Worm (Caenorhabditis elegans): ENCODE measurements around the gene acs-18.

The acs-18 gene

DNA sequence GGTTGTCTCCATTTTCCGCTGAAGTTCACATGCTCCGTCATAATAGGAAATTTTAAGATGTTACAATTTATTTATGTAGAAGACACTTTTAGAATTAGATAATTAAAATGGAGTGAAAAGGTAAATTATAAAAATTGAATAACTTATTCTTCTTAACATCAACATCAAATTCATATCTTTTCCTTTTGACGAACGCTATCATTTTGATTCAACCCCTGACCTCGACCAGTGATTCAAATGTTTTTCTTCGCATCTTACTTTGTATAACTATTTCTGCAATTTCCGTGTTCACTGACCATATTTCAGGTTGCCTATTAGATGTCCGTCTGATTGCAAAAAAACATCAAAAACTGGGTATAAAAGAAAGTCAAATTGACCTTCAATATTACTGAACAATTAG, 36.5 kb downstream of the acs-18 start, which contains the start of gene Y43C5A.7:
Gene Y43C5A.7 (plus strand): TSS at position 301 of the 400 bp plus-strand sequence.
- no peak for TF ChIP-seq tbx-37 (GFP tag; conservative IDR thresholded peaks at IDR 0.05)
- TF ChIP-seq tbx-11 (GFP tag; IDR thresholded peaks at IDR 0.05) = no peak
- no peak for TF ChIP-seq tra-4 (tag; optimal IDR thresholded peaks at IDR 0.05)
- no peak for TF ChIP-seq B0310.2 (tag; optimal IDR thresholded peaks at IDR 0.05)
- no peak for TF ChIP-seq scrt-1 (GFP tag; IDR thresholded peaks at IDR 0.05)
- no peak for TF ChIP-seq pes-1 (GFP tag; IDR thresholded peaks at IDR 0.05)
- TF ChIP-seq flt-1 (GFP tag; IDR thresholded peaks at IDR 0.05) = no peak
- no peak for TF ChIP-seq hmbx-1 (tag; optimal IDR thresholded peaks at IDR 0.05)
- TF ChIP-seq ceh-13 (GFP tag; optimal IDR thresholded peaks at IDR 0.05) = no peak
- TF ChIP-seq F13C5.2 (tag; optimal IDR thresholded peaks at IDR 0.05) = no peak
- no peak for TF ChIP-seq ets-7 (tag; optimal IDR thresholded peaks at IDR 0.05)
- no peak for TF ChIP-seq ceh-36 (tag; optimal IDR thresholded peaks at IDR 0.05)
- no peak for TF ChIP-seq hnd-1 (tag; optimal IDR thresholded peaks at IDR 0.05)
- no peak for TF ChIP-seq sea-1 (GFP tag; conservative IDR thresholded peaks at IDR 0.05)
- TF ChIP-seq aly-1 (tag; optimal IDR thresholded peaks at IDR 0.05) = no peak

DNA sequence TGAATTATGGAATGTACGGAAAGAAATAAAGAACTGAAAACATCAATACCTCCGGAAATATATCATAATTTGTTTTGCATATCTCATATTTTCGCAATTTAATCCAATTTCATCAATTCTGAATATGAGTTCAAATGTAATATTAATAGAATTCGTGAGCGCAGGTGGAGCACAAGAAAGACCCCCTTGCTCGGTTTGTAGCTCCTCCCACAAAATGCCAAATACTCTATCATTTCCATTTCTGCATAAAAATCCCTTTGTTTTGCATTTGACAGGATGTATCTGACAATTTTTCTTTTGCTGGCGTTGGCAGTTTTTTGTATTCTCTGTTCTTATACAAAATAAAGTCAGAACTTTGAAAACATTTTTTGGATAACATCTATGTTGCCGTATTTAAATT, 38.4 kb downstream of the acs-18 start:
- no peak for TF ChIP-seq hnd-1 (tag; optimal IDR thresholded peaks at IDR 0.05)
- TF ChIP-seq tbx-11 (GFP tag; IDR thresholded peaks at IDR 0.05) = no peak
- no peak for TF ChIP-seq hmg-4 (GFP tag; optimal IDR thresholded peaks at IDR 0.05)
- TF ChIP-seq pes-1 (GFP tag; IDR thresholded peaks at IDR 0.05) = no peak
- no peak for TF ChIP-seq hmbx-1 (tag; optimal IDR thresholded peaks at IDR 0.05)
- TF ChIP-seq ama-1 (optimal IDR thresholded peaks at IDR 0.05) = no peak
- no peak for TF ChIP-seq aly-1 (tag; optimal IDR thresholded peaks at IDR 0.05)
- TF ChIP-seq tbx-37 (GFP tag; conservative IDR thresholded peaks at IDR 0.05) = no peak
- TF ChIP-seq ceh-13 (GFP tag; optimal IDR thresholded peaks at IDR 0.05) = no peak
- TF ChIP-seq B0310.2 (tag; optimal IDR thresholded peaks at IDR 0.05) = no peak
- no peak for TF ChIP-seq F13C5.2 (tag; optimal IDR thresholded peaks at IDR 0.05)
- TF ChIP-seq scrt-1 (GFP tag; IDR thresholded peaks at IDR 0.05) = no peak
- TF ChIP-seq ceh-36 (tag; optimal IDR thresholded peaks at IDR 0.05) = no peak
- no peak for TF ChIP-seq ets-7 (tag; optimal IDR thresholded peaks at IDR 0.05)
- TF ChIP-seq sea-1 (GFP tag; conservative IDR thresholded peaks at IDR 0.05) = no peak
- no peak for TF ChIP-seq tra-4 (tag; optimal IDR thresholded peaks at IDR 0.05)

DNA sequence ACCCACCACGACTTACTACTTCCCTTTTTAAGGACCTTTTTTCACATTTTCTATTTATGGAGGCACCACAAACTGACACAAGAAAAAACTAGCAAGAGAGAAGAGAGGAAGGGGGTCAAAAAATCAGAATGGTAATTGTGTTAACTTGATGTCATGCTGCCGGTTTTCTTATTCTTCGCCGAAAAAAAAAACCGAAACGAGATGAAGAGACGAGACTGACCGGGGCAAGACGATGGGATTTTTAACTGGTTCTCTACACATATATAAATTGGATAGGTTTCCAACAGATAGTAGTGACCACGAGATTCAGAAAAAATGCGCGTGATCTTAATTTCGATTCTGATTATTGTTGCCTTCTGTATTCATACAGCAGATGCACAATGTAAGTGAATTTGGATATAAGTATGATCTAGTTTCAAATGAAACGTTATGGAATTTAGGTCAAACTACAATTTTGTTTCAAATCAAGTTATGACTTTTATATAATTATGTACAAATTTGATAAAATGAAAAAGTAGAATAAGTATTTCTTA, 39.6 kb downstream of the acs-18 start, which contains the start of gene Y43C5A.3:
Gene Y43C5A.3 (plus strand): TSS at position 256 of the 533 bp plus-strand sequence.
- TF ChIP-seq hmbx-1 (tag; optimal IDR thresholded peaks at IDR 0.05) (no peak), tra-4 (tag; optimal IDR thresholded peaks at IDR 0.05) (no peak), F13C5.2 (tag; optimal IDR thresholded peaks at IDR 0.05) (no peak), ets-7 (tag; optimal IDR thresholded peaks at IDR 0.05) (no peak), hnd-1 (tag; optimal IDR thresholded peaks at IDR 0.05) (no peak), pes-1 (GFP tag; IDR thresholded peaks at IDR 0.05) (no peak), sea-1 (GFP tag; conservative IDR thresholded peaks at IDR 0.05) (no peak), ceh-13 (GFP tag; optimal IDR thresholded peaks at IDR 0.05) (no peak)

DNA sequence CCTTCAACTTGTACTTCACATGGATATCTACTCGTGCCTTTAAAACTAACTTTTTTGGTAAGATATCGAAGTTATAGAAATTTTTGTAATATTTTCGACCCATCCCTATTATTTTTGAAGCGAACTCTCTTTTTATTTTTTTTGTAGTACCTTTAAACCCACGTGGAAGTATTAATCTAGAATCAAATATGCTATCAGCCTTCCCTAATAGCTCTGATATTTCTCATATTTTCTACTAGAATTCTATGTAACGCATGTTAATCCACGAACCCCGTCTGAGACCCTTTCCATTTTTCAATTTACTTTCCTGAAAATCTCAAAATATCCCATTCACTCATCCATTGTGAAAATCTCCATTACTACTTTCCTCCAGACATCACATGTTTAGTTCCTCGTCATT, 40.1 kb downstream of the acs-18 start:
- TF ChIP-seq ceh-13 (GFP tag; optimal IDR thresholded peaks at IDR 0.05) (no peak), ets-7 (tag; optimal IDR thresholded peaks at IDR 0.05) (no peak), tbx-11 (GFP tag; IDR thresholded peaks at IDR 0.05) (no peak), ama-1 (optimal IDR thresholded peaks at IDR 0.05) (no peak), scrt-1 (GFP tag; IDR thresholded peaks at IDR 0.05) (no peak), tra-4 (tag; optimal IDR thresholded peaks at IDR 0.05) (no peak), hmg-4 (GFP tag; optimal IDR thresholded peaks at IDR 0.05) (no peak), pes-1 (GFP tag; IDR thresholded peaks at IDR 0.05) (no peak), sea-1 (GFP tag; conservative IDR thresholded peaks at IDR 0.05) (no peak), tbx-37 (GFP tag; conservative IDR thresholded peaks at IDR 0.05) (no peak), F13C5.2 (tag; optimal IDR thresholded peaks at IDR 0.05) (no peak), flt-1 (GFP tag; IDR thresholded peaks at IDR 0.05) (no peak), hnd-1 (tag; optimal IDR thresholded peaks at IDR 0.05) (no peak), aly-1 (tag; optimal IDR thresholded peaks at IDR 0.05) (no peak), hmbx-1 (tag; optimal IDR thresholded peaks at IDR 0.05) (no peak), B0310.2 (tag; optimal IDR thresholded peaks at IDR 0.05) (no peak), ceh-36 (tag; optimal IDR thresholded peaks at IDR 0.05) (no peak)

DNA sequence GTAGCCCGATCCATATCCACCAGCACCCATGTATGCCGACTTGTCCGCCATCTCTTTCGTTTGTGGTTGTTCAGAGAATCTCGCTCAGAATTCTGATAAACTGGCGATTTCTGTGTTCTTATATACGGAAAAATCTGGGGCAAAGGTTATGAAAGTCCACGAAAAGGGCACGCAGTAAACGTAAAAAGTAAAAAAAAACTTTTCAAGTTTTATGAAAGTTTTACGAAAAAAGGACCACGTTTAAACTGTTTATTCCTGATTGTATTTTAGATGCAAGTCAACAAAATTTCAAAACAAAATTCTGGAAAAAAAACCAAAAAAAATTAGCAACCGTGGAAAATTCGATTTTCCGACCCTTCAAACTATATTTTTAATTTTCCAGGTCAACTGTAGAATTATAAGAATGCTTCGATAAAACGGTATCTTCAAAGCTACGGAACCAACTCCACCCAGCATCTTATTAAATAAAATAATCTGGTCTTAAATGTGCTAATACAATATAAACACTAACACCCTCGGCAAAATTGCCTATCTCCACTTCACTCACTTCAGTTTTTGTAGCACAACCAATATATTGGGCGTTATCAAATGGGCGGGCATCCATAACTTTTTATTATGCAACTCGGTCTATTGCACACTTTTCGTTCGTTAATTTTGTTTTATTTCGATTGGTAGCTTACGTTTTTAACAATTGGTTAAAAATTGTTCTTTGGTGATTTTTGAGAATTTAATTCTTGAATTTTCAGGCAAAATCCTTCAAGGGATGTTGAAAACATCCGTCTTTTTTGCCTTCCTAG, 44.1 kb downstream of the acs-18 start, which contains the start of the genes nspd-7 and Y43C5A.2:
Gene nspd-7 (minus strand): TSS at position 51 of the 797 bp plus-strand sequence.
Gene Y43C5A.2 (plus strand): TSS at position 747 of the 797 bp plus-strand sequence.
- TF ChIP-seq aly-1 (tag; optimal IDR thresholded peaks at IDR 0.05) = no peak
- TF ChIP-seq tbx-11 (GFP tag; IDR thresholded peaks at IDR 0.05) = no peak
- no peak for TF ChIP-seq flt-1 (GFP tag; IDR thresholded peaks at IDR 0.05)
- no peak for TF ChIP-seq hmg-4 (GFP tag; optimal IDR thresholded peaks at IDR 0.05)
- no peak for TF ChIP-seq scrt-1 (GFP tag; IDR thresholded peaks at IDR 0.05)
- no peak for TF ChIP-seq ceh-13 (GFP tag; optimal IDR thresholded peaks at IDR 0.05)
- TF ChIP-seq ets-7 (tag; optimal IDR thresholded peaks at IDR 0.05) = no peak
- no peak for TF ChIP-seq ceh-36 (tag; optimal IDR thresholded peaks at IDR 0.05)
- no peak for TF ChIP-seq pes-1 (GFP tag; IDR thresholded peaks at IDR 0.05)
- no peak for TF ChIP-seq tbx-37 (GFP tag; conservative IDR thresholded peaks at IDR 0.05)

DNA sequence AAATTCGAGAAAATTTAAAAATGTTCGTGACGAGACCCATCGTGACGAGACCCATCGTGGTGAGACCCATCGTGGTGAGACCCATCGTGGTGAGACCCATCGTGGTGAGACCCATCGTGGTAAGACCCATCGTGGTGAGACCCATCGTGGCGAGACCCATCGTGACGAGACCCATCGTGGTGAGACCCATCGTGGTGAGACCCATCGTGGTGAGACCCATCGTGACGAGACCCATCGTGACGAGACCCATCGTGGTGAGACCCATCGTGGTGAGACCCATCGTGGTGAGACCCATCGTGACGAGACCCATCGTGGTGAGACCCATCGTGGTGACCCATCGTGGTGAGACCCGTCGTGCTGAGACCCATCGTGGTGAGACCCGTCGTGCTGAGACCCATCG, 50.6 kb downstream of the acs-18 start:
- TF ChIP-seq flt-1 (GFP tag; IDR thresholded peaks at IDR 0.05) = 0 out of 2 replicates have a peak, but pooled peaks have one; percentile 27

DNA sequence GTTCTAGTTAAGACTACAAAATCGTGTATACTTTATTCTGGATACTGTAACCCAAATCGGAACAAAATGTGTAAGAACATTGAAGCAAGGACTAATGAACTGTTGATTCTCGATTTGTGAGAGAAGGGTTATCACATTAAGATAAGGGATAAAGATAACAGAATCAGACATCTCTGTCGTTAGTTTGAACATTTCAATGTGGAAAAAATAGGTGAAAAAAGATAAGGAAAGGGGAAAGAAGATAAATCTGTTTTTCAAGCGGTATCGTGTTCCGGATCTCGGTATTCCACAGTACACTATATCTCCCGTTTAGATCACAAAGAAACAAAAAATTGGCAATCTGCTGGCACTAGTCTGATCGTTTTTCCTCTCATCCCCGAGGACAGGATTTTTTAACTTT, 52.4 kb downstream of the acs-18 start:
- TF ChIP-seq scrt-1 (GFP tag; IDR thresholded peaks at IDR 0.05) (no peak), ceh-13 (GFP tag; optimal IDR thresholded peaks at IDR 0.05) (no peak), flt-1 (GFP tag; IDR thresholded peaks at IDR 0.05) (no peak), F13C5.2 (tag; optimal IDR thresholded peaks at IDR 0.05) (no peak), B0310.2 (tag; optimal IDR thresholded peaks at IDR 0.05) (no peak)

Measured in whole organism, early embryonic.